Fruit fly (Drosophila melanogaster): ENCODE results near the gene Patsas.

Gene Patsas

DNA sequence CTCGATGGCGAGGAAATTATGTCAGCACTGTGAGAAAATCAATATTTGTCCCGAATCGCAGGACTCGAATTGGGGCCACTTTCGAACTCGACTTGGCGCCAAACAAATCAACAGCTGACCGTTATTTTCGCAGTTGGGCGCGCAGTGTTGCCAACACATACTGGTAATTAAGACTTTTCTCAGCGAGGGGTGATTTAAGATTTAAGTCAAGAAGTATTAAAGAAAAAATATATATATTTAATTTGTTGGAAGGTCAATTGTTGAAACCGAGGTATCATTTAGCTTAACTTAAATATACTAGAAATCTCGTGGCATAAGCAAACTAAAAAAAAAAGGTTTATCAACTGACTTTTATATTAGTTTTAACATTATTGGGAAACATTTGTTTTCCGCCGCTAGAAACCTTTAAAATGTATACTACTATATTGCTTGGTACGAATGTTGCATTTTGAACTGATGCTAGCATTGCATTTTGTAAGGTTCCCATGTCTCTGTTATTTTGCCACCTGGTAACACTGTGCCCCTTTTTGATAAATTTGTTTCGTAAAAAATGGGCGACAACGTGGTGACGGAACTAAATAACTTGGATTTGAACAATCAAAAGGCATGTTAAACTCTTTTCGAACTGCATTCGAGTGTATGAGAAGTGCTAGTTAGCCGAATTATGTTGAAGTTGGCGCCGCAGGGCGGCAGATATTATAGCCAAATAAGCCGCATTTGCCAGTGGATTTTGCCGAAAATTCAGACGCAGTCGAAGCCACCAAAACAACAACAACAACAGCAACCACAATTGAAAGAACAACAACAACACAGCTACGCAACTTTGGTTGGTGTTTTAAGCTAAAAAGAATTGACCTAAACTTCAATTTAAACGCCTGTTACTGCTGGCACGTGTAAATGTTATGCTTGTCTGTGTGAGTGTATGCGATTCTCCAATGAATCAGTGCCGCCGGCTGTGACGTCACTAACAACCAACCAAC is at the start of gene Patsas, which contains the start of gene ThrRS:
Gene Patsas (minus strand): TSS at position 55 of the 980 bp plus-strand sequence.
Gene ThrRS (plus strand): TSS at position 521 of the 980 bp plus-strand sequence.
- TF ChIP-seq Sin3A (optimal IDR thresholded peaks at IDR 0.05) (no peak), psq (optimal IDR thresholded peaks at IDR 0.05) (no peak)

DNA sequence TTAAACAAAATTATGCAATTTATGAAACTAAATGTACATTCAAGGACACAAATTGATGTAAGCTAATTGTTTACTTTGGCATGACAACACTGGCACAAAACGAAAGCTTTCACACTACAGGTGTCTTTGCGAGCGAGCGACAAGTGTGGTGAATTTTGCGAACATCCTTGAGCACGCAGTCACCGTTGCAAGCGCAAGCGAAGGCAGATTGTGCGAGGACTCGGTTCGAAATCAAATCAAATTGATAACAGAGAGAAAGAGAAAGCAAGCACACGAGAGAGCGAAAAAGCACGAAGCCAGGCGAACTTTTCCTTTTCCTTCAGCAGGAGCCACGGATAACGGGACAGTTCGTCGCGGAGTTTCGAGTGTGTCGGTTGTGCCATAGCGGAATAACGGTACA is 39.4 kb upstream of the Patsas start, which contains the start of gene CG31760:
Gene CG31760 (plus strand): TSS at position 342 of the 400 bp plus-strand sequence.
- TF ChIP-seq ttk (optimal IDR thresholded peaks at IDR 0.05) (no peak), psq (optimal IDR thresholded peaks at IDR 0.05) (no peak), Sin3A (optimal IDR thresholded peaks at IDR 0.05) (no peak), h (optimal IDR thresholded peaks at IDR 0.05) (no peak), insv (optimal IDR thresholded peaks at IDR 0.05) (no peak)

DNA sequence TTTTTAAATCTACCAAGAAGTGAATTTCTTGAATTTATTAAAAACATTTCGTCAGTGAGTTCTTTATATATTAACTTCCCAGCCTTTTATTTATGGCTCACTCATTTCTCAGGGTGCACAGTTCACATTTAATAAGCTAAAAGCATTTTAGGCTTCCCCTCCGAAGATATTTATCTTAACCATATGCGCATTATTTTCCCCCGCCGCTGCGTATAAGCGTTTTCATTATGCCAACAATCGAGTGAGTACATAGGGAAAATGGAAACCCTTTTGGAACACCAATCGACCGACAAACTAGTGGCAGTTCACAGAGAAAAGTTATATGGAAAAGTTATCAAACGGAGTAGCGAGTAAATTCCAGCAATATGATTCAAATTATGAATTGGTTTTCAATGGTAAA is 34.6 kb upstream of the Patsas start, which contains the start of gene Gr33a:
Gene Gr33a (plus strand): TSS at position 301 of the 400 bp plus-strand sequence.
- no peak for TF ChIP-seq ttk (optimal IDR thresholded peaks at IDR 0.05)
- no peak for TF ChIP-seq h (optimal IDR thresholded peaks at IDR 0.05)
- no peak for TF ChIP-seq Myc (optimal IDR thresholded peaks at IDR 0.05)
- TF ChIP-seq psq (optimal IDR thresholded peaks at IDR 0.05) = no peak
- TF ChIP-seq Sin3A (optimal IDR thresholded peaks at IDR 0.05) = no peak
- TF ChIP-seq insv (optimal IDR thresholded peaks at IDR 0.05) = no peak

DNA sequence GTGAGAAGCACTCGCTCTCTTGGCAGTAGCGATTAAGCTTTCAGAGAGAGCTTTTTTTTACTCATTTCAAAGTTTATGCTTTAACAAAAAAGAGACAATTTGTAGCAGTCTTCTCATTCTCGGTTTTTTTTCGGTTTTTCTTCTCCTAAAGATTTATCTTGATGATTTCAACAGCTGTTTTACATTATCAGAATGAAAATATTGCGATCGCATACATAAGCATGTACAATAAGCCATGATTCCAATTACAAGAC is 31.0 kb upstream of the Patsas start:
- TF ChIP-seq h (optimal IDR thresholded peaks at IDR 0.05) (no peak), psq (optimal IDR thresholded peaks at IDR 0.05) (no peak), Sin3A (optimal IDR thresholded peaks at IDR 0.05) (no peak), insv (optimal IDR thresholded peaks at IDR 0.05) (no peak), ttk (optimal IDR thresholded peaks at IDR 0.05) (no peak), Myc (optimal IDR thresholded peaks at IDR 0.05) (no peak)

DNA sequence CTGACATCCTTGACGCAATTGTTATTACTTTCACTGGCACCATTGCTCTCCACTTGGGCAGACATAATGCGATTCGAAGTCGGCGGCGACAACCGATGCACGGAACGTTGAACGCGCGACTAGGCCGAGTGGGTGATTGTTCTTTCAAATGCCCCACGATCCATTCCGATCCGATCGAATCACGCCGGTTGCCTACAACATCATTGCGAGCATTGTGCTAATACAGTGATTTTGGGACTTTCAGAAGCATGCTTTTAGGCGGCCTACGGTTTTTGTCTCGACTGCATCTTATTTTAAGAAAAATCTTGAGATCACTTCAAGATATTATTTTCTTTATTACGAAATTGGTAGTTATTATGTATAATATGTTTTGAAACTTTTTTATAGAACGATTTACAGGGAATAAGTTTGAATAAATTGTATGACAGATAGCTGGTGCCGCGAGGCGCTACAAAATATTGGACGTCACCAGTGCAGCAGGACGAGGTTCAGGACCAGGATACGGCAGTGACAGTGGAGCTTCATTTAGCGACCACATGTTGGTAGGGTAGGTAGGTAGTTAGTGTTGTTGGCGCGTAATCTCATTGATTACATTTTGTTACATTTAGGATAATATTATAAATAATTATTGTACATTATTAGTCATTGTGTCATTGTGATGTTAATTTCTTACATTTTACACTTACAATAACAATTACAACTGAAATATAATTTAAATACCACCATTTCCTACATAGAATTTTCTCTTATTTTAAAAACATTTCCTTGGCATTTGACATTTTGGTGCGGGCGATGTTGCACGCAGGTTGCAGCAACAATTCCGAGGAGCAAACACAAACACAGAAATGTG is 30.4 kb upstream of the Patsas start, which contains the start of gene rho-6:
Gene rho-6 (minus strand): TSS at position 137 of the 850 bp plus-strand sequence.
- TF ChIP-seq insv (optimal IDR thresholded peaks at IDR 0.05) = no peak
- no peak for TF ChIP-seq Myc (optimal IDR thresholded peaks at IDR 0.05)
- TF ChIP-seq ttk (optimal IDR thresholded peaks at IDR 0.05) = no peak

DNA sequence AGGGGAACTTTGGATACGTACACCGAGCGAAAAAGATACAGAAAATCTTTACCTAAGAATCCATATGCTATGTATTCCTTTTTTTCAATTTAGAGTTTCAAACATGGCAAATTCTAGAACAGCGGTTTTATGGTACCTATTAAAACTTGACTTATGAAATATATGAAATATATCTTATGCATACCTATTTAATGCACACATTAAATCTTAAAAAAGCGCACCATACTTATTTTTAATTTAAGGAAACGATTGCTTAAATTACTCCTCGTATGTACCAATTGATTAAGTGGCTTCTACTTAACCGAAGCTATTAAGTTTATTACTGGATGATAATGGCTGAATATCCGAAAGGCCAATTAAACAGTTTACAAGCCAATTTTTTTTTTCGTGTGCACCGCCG is 16.9 kb upstream of the Patsas start:
- TF ChIP-seq insv (optimal IDR thresholded peaks at IDR 0.05) = no peak
- no peak for TF ChIP-seq h (optimal IDR thresholded peaks at IDR 0.05)
- no peak for TF ChIP-seq ttk (optimal IDR thresholded peaks at IDR 0.05)
- no peak for TF ChIP-seq Sin3A (optimal IDR thresholded peaks at IDR 0.05)
- TF ChIP-seq psq (optimal IDR thresholded peaks at IDR 0.05) = no peak
- TF ChIP-seq Myc (optimal IDR thresholded peaks at IDR 0.05) = no peak

DNA sequence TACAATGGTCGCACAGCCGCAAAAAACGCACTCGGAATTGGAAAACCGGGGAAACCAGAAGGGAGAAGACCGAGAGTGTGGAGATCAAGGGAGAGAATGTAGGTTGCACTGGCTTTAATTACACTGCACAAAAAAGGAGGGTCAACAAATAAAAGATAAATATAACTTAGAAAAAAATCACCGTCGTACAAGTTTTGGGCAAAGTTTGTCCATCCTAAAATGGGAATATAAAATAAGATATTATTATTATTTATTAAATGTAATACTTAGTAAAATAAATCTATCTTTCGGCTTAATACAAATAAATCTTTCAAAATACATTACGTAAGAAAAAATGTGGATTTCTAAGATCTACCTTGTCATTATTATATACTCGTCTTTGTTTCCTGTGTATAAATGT is 12.7 kb upstream of the Patsas start:
- no peak for TF ChIP-seq Myc (optimal IDR thresholded peaks at IDR 0.05)
- no peak for TF ChIP-seq psq (optimal IDR thresholded peaks at IDR 0.05)
- no peak for TF ChIP-seq insv (optimal IDR thresholded peaks at IDR 0.05)
- TF ChIP-seq ttk (optimal IDR thresholded peaks at IDR 0.05) = no peak
- no peak for TF ChIP-seq Sin3A (optimal IDR thresholded peaks at IDR 0.05)
- no peak for TF ChIP-seq h (optimal IDR thresholded peaks at IDR 0.05)

DNA sequence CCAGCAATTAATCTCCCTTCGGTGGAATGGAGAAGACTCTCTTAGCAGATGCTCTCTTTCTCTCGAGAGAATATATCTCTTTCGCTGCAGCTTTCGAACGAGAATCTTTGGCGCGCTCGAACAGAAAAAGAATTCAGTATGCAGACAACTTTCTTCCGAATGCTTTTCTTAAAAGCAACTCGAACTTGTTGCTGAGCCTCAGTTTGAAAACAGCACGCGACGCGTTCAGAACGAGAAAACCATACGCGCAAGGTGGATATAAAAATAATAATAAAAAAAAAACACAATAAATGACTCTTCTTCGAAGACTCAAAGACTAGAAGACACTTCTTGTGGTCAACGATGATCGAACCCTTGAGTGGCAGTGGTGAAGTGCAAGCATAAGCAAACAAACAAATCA is 11.1 kb upstream of the Patsas start, which contains the start of gene CG17211:
Gene CG17211 (plus strand): TSS at position 202 of the 400 bp plus-strand sequence.
- TF ChIP-seq psq (optimal IDR thresholded peaks at IDR 0.05) = no peak
- TF ChIP-seq Sin3A (optimal IDR thresholded peaks at IDR 0.05) = no peak
- no peak for TF ChIP-seq ttk (optimal IDR thresholded peaks at IDR 0.05)
- TF ChIP-seq insv (optimal IDR thresholded peaks at IDR 0.05) = no peak
- TF ChIP-seq h (optimal IDR thresholded peaks at IDR 0.05) = no peak
- no peak for TF ChIP-seq Myc (optimal IDR thresholded peaks at IDR 0.05)

DNA sequence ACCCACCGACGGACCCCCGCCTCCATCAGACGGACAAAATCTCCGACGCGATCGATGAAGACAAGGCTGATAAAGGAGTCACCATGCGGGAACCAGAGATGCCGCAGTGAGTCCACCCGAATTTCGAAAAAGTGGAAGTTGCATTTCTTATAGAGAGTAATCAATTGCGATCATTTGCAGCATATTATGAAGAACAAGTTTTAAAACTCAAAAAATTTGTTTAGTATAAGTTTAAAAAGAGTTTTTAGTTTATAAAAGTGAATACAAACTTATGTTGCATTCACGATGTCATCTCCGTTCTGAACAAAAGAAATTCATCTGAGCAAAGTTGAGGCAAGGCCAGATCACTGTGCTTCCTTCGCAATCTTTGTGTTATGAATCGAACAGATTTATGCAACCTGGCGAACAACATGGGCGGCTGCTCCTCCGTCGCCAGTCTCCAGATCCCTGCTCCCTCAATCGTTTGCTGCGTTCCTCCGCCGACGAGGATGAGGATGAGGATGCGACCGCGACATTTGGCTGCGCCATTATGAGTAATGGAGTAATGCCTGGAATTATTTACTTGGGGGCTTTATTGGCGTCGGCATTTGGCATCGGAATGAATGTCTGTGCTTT is 10.0 kb upstream of the Patsas start:
- TF ChIP-seq insv (optimal IDR thresholded peaks at IDR 0.05) (no peak), psq (optimal IDR thresholded peaks at IDR 0.05) (no peak), Sin3A (optimal IDR thresholded peaks at IDR 0.05) (no peak), Myc (optimal IDR thresholded peaks at IDR 0.05) (no peak), h (optimal IDR thresholded peaks at IDR 0.05) (no peak), ttk (optimal IDR thresholded peaks at IDR 0.05) (no peak)

DNA sequence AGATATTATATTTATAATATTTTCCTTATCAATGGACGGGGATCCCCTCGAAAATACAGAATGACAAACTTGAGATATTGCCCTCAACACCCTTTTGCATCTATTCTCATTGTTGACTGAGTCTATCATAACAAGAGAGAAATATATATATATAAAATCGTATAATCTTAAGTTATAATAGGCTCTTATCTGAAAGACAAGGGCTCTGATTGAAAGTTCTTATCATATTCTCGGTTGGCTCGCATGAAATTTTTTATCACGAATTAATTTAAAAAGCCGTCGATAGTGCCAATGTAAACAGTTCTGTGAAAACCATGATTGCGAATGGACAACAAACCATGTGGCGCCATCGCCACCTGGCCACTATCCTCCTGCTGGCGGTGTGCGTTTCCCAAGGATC is 7.7 kb upstream of the Patsas start, which contains the start of gene Phae2:
Gene Phae2 (plus strand): TSS at position 301 of the 400 bp plus-strand sequence.
- no peak for TF ChIP-seq h (optimal IDR thresholded peaks at IDR 0.05)

DNA sequence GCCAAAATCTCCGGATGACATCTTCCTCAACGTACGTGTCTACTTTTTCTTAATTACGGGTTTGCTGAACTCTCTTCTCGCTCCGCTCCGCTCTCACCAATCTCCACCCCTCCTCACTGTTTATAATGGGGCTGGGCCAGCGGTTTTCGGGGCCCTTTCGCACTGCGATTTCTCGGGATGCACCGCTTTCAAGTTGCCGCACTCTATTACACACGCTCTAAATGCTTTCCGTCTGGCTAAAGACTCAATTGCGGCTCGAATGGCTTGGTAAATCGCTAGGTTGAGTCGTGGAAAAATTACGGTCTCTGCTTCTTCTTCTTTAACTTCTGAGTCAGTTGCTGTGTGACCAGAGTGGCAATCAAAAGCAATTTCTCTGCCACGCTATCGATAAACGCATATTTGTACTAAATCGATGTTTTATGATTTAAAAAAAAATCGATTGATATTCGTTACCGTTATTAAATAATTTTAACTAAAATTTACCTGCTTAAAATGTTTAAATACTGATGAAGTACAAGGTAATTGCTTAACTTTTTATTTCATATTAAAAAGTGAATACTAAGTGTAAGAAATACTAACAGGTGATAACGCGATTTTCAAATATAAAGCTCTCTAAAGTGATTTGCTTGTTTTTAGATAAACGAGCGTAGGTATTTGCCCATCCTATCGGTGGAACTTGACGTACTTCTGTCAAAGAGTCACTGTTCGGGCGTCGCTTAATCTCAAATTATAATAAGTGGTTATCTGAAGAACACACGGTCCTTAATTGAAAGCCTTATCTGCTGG is 5.9 kb upstream of the Patsas start, which contains the start of the genes Rab6 and Phae1:
Gene Rab6 (minus strand): TSS at position 338 of the 786 bp plus-strand sequence.
Gene Phae1 (plus strand): TSS at position 639 of the 786 bp plus-strand sequence.
- no peak for TF ChIP-seq insv (optimal IDR thresholded peaks at IDR 0.05)
- no peak for TF ChIP-seq Sin3A (optimal IDR thresholded peaks at IDR 0.05)
